Worm (Caenorhabditis elegans): ENCODE measurements around the gene ZK783.7.

DNA sequence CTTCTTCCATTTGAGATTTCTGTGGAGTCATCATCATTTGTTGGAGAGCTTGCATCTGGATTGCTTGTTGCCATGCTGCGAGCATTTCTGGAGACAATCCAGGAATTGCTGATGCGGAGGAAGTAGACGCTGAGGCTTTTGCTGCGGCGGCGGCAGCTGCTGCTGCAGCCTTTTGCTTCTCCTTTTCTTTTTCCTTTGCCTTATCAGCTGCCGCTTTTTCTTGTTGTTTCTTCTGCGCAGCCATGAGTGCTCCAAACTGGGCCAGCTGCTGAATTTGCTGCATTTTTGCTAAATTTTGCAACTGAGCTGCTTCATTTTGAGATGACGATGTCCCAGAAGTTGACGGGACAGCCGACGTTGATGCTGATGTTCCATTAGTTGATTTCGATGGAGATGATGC is 1.0 kb upstream of the ZK783.7 start:
- TF ChIP-seq ama-1 (optimal IDR thresholded peaks at IDR 0.05) (no peak), ama-1 (GFP tag; optimal IDR thresholded peaks at IDR 0.05) (no peak), dpff-1 (tag; optimal IDR thresholded peaks at IDR 0.05) (no peak), pbrm-1 (GFP tag; IDR thresholded peaks at IDR 0.05) (no peak), dpl-1 (GFP tag; optimal IDR thresholded peaks at IDR 0.05) (no peak), F57A8.1 (GFP tag; optimal IDR thresholded peaks at IDR 0.05) (no peak), madf-6 (GFP tag; IDR thresholded peaks at IDR 0.05) (no peak), somi-1 (GFP tag; optimal IDR thresholded peaks at IDR 0.05) (no peak), lir-1 (GFP tag; conservative IDR thresholded peaks at IDR 0.05) (no peak), F23B12.7 (tag; optimal IDR thresholded peaks at IDR 0.05; ENCODE audit: insufficient read depth) (no peak), nhr-27 (tag; optimal IDR thresholded peaks at IDR 0.05) (no peak), tbp1 (GFP tag; optimal IDR thresholded peaks at IDR 0.05) (no peak), ztf-25 (GFP tag; IDR thresholded peaks at IDR 0.05) (no peak), snpc-1.3 (tag; optimal IDR thresholded peaks at IDR 0.05; ENCODE audit: insufficient read depth) (no peak)
